Fruit fly (Drosophila melanogaster) whole organism, embryonic: Measurements from ENCODE around the gene alphaCOP.

Experiments
- Adf1 ChIP-seq: fragments of 200-800 bp; sonication (Bioruptor generic); IDR thresholded peaks from 2 replicates; pipeline ENCODE4 v1.3.6; 2022; ENCODE audit warnings: missing biosample characterization, missing genetic modification characterization
- BEAF-32 ChIP-seq: fragments of 200-800 bp; sonication (Bioruptor generic); optimal IDR thresholded peaks from 3 replicates; lab custom pipeline; 2017; ENCODE audit warnings: missing biosample characterization, missing genetic modification characterization, mild to moderate bottlenecking, moderate library complexity, missing genetic modification reagents
- CG10431 ChIP-seq: fragments of 200-800 bp; sonication (Bioruptor generic); optimal IDR thresholded peaks from 3 replicates; lab custom pipeline; 2018; ENCODE audit warnings: missing biosample characterization, mild to moderate bottlenecking, missing genetic modification characterization
- CG10979 ChIP-seq: fragments of 200-800 bp; sonication (Bioruptor generic); optimal IDR thresholded peaks from 2 replicates; lab custom pipeline; 2018; ENCODE audit warnings: missing biosample characterization, mild to moderate bottlenecking, missing genetic modification characterization, moderate library complexity
- CG12071 ChIP-seq: fragments of 200-800 bp; sonication (Bioruptor generic); optimal IDR thresholded peaks from 3 replicates; lab custom pipeline; 2018; ENCODE audit warnings: missing biosample characterization, mild to moderate bottlenecking, missing genetic modification characterization
- CG12659 ChIP-seq: fragments of 200-800 bp; sonication (Bioruptor generic); optimal IDR thresholded peaks from 3 replicates; lab custom pipeline; 2017; ENCODE audit warnings: mild to moderate bottlenecking, missing biosample characterization, missing genetic modification reagents, missing genetic modification characterization
- CG18476 ChIP-seq: fragments of 200-800 bp; sonication (Bioruptor generic); optimal IDR thresholded peaks from 2 replicates; lab custom pipeline; 2016; ENCODE audit warnings: missing biosample characterization, mild to moderate bottlenecking, missing genetic modification characterization
- CG18619 ChIP-seq: fragments of 200-800 bp; sonication (Bioruptor generic); optimal IDR thresholded peaks from 3 replicates; lab custom pipeline; 2017; ENCODE audit warnings: missing biosample characterization, mild to moderate bottlenecking, missing genetic modification characterization
- CG2129 ChIP-seq: fragments of 200-800 bp; sonication (Bioruptor generic); IDR thresholded peaks from 2 replicates; pipeline ENCODE4 v1.3.6; 2022; ENCODE audit warnings: missing biosample characterization, missing genetic modification characterization; ENCODE audit not compliant: partially characterized antibody
- CG2678 ChIP-seq: fragments of 200-800 bp; sonication (Bioruptor generic); optimal IDR thresholded peaks from 3 replicates; lab custom pipeline; 2019; ENCODE audit warnings: missing biosample characterization, mild to moderate bottlenecking, missing genetic modification characterization, moderate library complexity
- CG2875 ChIP-seq: fragments of 200-800 bp; sonication (Bioruptor generic); optimal IDR thresholded peaks from 2 replicates; lab custom pipeline; 2017; ENCODE audit warnings: missing biosample characterization, mild to moderate bottlenecking, missing genetic modification characterization, missing genetic modification reagents
- CG30403 ChIP-seq: fragments of 200-800 bp; sonication (Bioruptor generic); optimal IDR thresholded peaks from 3 replicates; lab custom pipeline; 2016; ENCODE audit warnings: missing biosample characterization, missing genetic modification characterization
- CG32772 ChIP-seq: fragments of 200-800 bp; sonication (Bioruptor generic); IDR thresholded peaks from 2 replicates; pipeline ENCODE4 v1.3.6; 2022; ENCODE audit warnings: missing biosample characterization, missing genetic modification characterization
- CG3838 ChIP-seq: fragments of 200-800 bp; sonication (Bioruptor generic); optimal IDR thresholded peaks from 3 replicates; lab custom pipeline; 2016; ENCODE audit warnings: missing biosample characterization, missing genetic modification characterization
- CG3847 ChIP-seq: fragments of 200-800 bp; sonication (Bioruptor generic); IDR thresholded peaks from 2 replicates; pipeline ENCODE4 v1.3.6; 2022; ENCODE audit warnings: missing biosample characterization, missing genetic modification characterization
- CG42726 ChIP-seq: fragments of 200-800 bp; sonication (Bioruptor generic); IDR thresholded peaks from 2 replicates; pipeline ENCODE4 v1.3.6; 2022; ENCODE audit warnings: missing biosample characterization, missing genetic modification characterization; ENCODE audit not compliant: partially characterized antibody
- CG6175 ChIP-seq: fragments of 200-800 bp; sonication (Bioruptor generic); IDR thresholded peaks from 3 replicates; pipeline ENCODE4 v1.3.6; 2022; ENCODE audit warnings: missing biosample characterization, missing genetic modification characterization
- CG6654 ChIP-seq: fragments of 200-800 bp; sonication (Bioruptor generic); optimal IDR thresholded peaks from 2 replicates; lab custom pipeline; 2017; ENCODE audit warnings: missing biosample characterization, mild to moderate bottlenecking, missing genetic modification characterization
- CG6813 ChIP-seq: fragments of 200-800 bp; sonication (Bioruptor generic); optimal IDR thresholded peaks from 2 replicates; lab custom pipeline; 2017; ENCODE audit warnings: missing biosample characterization, missing genetic modification characterization, mild to moderate bottlenecking, moderate library complexity, missing genetic modification reagents
- CG7372 ChIP-seq: fragments of 200-800 bp; sonication (Bioruptor generic); IDR thresholded peaks from 2 replicates; pipeline ENCODE4 v1.3.6; 2022; ENCODE audit warnings: missing biosample characterization, missing genetic modification characterization
- CG9609 ChIP-seq: fragments of 200-800 bp; sonication (Bioruptor generic); optimal IDR thresholded peaks from 3 replicates; lab custom pipeline; 2016; ENCODE audit warnings: missing biosample characterization, missing genetic modification characterization
- HLH4C ChIP-seq: fragments of 200-800 bp; sonication (Bioruptor generic); IDR thresholded peaks from 3 replicates; pipeline ENCODE4 v1.3.6; 2022; ENCODE audit warnings: missing biosample characterization, missing genetic modification characterization; ENCODE audit not compliant: partially characterized antibody
- Lhr ChIP-seq: fragments of 200-800 bp; sonication (Bioruptor generic); optimal IDR thresholded peaks from 3 replicates; lab custom pipeline; 2017; ENCODE audit warnings: mild to moderate bottlenecking, missing biosample characterization, missing genetic modification reagents, missing genetic modification characterization
- MTF-1 ChIP-seq: fragments of 200-800 bp; sonication (Bioruptor generic); optimal IDR thresholded peaks from 2 replicates; lab custom pipeline; 2018; ENCODE audit warnings: missing biosample characterization, mild to moderate bottlenecking, missing genetic modification characterization, borderline replicate concordance
- Med ChIP-seq: fragments of 200-800 bp; sonication (Bioruptor generic); peaks from one replicate; lab custom pipeline; 2016; ENCODE audit warnings: missing biosample characterization, missing genetic modification characterization, mild to moderate bottlenecking, inconsistent platforms, moderate library complexity
- Neu2 ChIP-seq: fragments of 200-800 bp; sonication (Bioruptor generic); optimal IDR thresholded peaks from 3 replicates; lab custom pipeline; 2016; ENCODE audit warnings: missing biosample characterization, missing genetic modification characterization, borderline replicate concordance
- Sry-δ ChIP-seq: fragments of 200-800 bp; sonication (Bioruptor generic); optimal IDR thresholded peaks from 2 replicates; lab custom pipeline; 2016; ENCODE audit warnings: missing biosample characterization, missing genetic modification characterization
- croc ChIP-seq: fragments of 200-800 bp; sonication (Bioruptor generic); conservative IDR thresholded peaks from 3 replicates; pipeline ENCODE4 v1.3.6; 2022; ENCODE audit warnings: missing biosample characterization, missing genetic modification characterization
- crol ChIP-seq: fragments of 200-800 bp; sonication (Bioruptor generic); IDR thresholded peaks from 2 replicates; pipeline ENCODE4 v1.3.6; 2022; ENCODE audit warnings: missing biosample characterization, missing genetic modification characterization
- fd64A ChIP-seq: fragments of 200-800 bp; sonication (Bioruptor generic); optimal IDR thresholded peaks from 3 replicates; lab custom pipeline; 2018; ENCODE audit warnings: missing biosample characterization, mild to moderate bottlenecking, missing genetic modification characterization
- fd96Cb ChIP-seq: fragments of 200-800 bp; sonication (Bioruptor generic); optimal IDR thresholded peaks from 2 replicates; lab custom pipeline; 2018; ENCODE audit warnings: missing biosample characterization, mild to moderate bottlenecking, missing genetic modification characterization, moderate library complexity
- her ChIP-seq: fragments of 200-800 bp; sonication (Bioruptor generic); optimal IDR thresholded peaks from 2 replicates; lab custom pipeline; 2016; ENCODE audit warnings: missing biosample characterization, missing genetic modification characterization
- jing ChIP-seq: fragments of 200-800 bp; sonication (Bioruptor generic); optimal IDR thresholded peaks from 2 replicates; lab custom pipeline; 2018; ENCODE audit warnings: missing biosample characterization, mild to moderate bottlenecking, missing genetic modification characterization
- lola ChIP-seq, 3 experiments: fragments of >200 bp in 2 of 3; fragments of 200-800 bp in 1 of 3; sonication (Bioruptor generic) in 1 of 3; optimal IDR thresholded peaks; 2 replicates each; lab custom pipeline; 2017 to 2019; ENCODE audit warnings: missing biosample characterization in 3 of 3, missing genetic modification characterization in 3 of 3, mild to moderate bottlenecking in 1 of 3, moderate library complexity in 1 of 3
- maf-S ChIP-seq: fragments of 200-800 bp; sonication (Bioruptor generic); optimal IDR thresholded peaks from 2 replicates; lab custom pipeline; 2016; ENCODE audit warnings: missing biosample characterization, missing genetic modification characterization
- nmo ChIP-seq: fragments of 200-800 bp; sonication (Bioruptor generic); optimal IDR thresholded peaks from 2 replicates; lab custom pipeline; 2018; ENCODE audit warnings: missing biosample characterization, mild to moderate bottlenecking, missing genetic modification characterization, moderate library complexity
- sens ChIP-seq: fragments of 200-800 bp; sonication (Bioruptor generic); peaks from one replicate; lab custom pipeline; 2016; ENCODE audit warnings: missing biosample characterization, missing genetic modification characterization
- ssp ChIP-seq: fragments of 200-800 bp; sonication (Bioruptor generic); IDR thresholded peaks from 2 replicates; pipeline ENCODE4 v1.3.6; 2022; ENCODE audit warnings: missing biosample characterization, missing genetic modification characterization
- zen2 ChIP-seq: fragments of 200-800 bp; sonication (Bioruptor generic); IDR thresholded peaks from 3 replicates; pipeline ENCODE4 v1.3.6; 2022; ENCODE audit warnings: missing biosample characterization, missing genetic modification characterization; ENCODE audit not compliant: partially characterized antibody

Gene alphaCOP

dm6 chr3L:1690727-1691413 is 45.9 kb upstream of the alphaCOP start (continued):
- TF ChIP-seq CG2678 (tag; lab: Kevin White, UChicago) (peak; percentile 55), CG18619 (GFP tag; lab: Kevin White, UChicago) (peak; percentile 5), CG12071 (GFP tag; lab: Kevin White, UChicago) (peak; percentile 70), CG3847 (GFP tag; lab: Robert Waterston, UW) (0 out of 2 replicates have a peak, but pooled peaks have one; percentile 1), Lhr (no peak), Adf1 (no peak), CG2875 (GFP tag; lab: Kevin White, UChicago) (peak; percentile 68), crol (GFP tag; lab: Robert Waterston, UW) (peak; percentile 44), CG3838 (GFP tag; lab: Kevin White, UChicago) (no peak), CG10431 (GFP tag; lab: Kevin White, UChicago) (peak; percentile 69), CG6175 (GFP tag; lab: Robert Waterston, UW) (0 out of 3 replicates have a peak, but pooled peaks have one; percentile 9), ssp (GFP tag; lab: Robert Waterston, UW) (no peak), CG30403 (GFP tag; lab: Kevin White, UChicago) (peak; percentile 10), CG42726 (GFP tag; lab: Robert Waterston, UW) (no peak), CG7372 (no peak), Neu2 (GFP tag; lab: Kevin White, UChicago) (no peak), CG6813 (GFP tag; lab: Kevin White, UChicago) (peak; percentile 57), jing (GFP tag; lab: Kevin White, UChicago) (no peak), her (GFP tag; lab: Kevin White, UChicago) (no peak), MTF-1 (GFP tag; lab: Kevin White, UChicago) (peak; percentile 62), maf-S (GFP tag; lab: Kevin White, UChicago) (no peak), BEAF-32 (no peak), CG32772 (GFP tag; lab: Robert Waterston, UW) (peak; percentile 52; the same call in 1 of the 2 replicates), CG6654 (GFP tag; lab: Kevin White, UChicago) (peak; percentile 27), Med (GFP tag; lab: Kevin White, UChicago) (peak; percentile 76), CG9609 (no peak), lola (GFP tag; optimal IDR thresholded peaks at IDR 0.05; lab: Kevin White, UChicago) (peak in 1 of 3 experiments; percentile 43), croc (GFP tag; lab: Robert Waterston, UW) (peak; percentile 44; the same call in 2 of the 3 replicates), CG10979 (tag; lab: Kevin White, UChicago) (peak; percentile 67), nmo (GFP tag; lab: Kevin White, UChicago) (peak; percentile 40), zen2 (no peak), HLH4C (GFP tag; lab: Robert Waterston, UW) (no peak), fd64A (peak; percentile 61), CG18476 (GFP tag; lab: Kevin White, UChicago) (no peak), sens (peak; percentile 88), CG2129 (no peak), fd96Cb (tag; lab: Kevin White, UChicago) (peak; percentile 49), Sry-δ (GFP tag; lab: Kevin White, UChicago) (no peak), CG12659 (no peak)
